Worm (Caenorhabditis elegans) whole organism, young adult: ENCODE measurements around the gene prdx-3.

ENCODE experiments used
- F39B2.1 ChIP-seq: fragments of 200-800 bp; sonication (Bioruptor generic); IDR thresholded peaks from 2 replicates; pipeline ENCODE4 v1.3.6; 2022; ENCODE audit warnings: missing genetic modification reagents, missing genetic modification characterization, missing compliant biosample characterization
- Y53G8AR.9 ChIP-seq: fragments of 200-800 bp; sonication (Bioruptor generic); conservative IDR thresholded peaks from 2 replicates; pipeline ENCODE4 v1.3.6; 2022; ENCODE audit warnings: missing genetic modification reagents, missing genetic modification characterization, missing compliant biosample characterization
- akir-1 ChIP-seq: fragments of 200-800 bp; sonication (Bioruptor generic); optimal IDR thresholded peaks from 2 replicates; lab custom pipeline; 2018; ENCODE audit warnings: mild to moderate bottlenecking, missing genetic modification characterization, moderate library complexity, missing compliant biosample characterization
- attf-3 ChIP-seq: fragments of 200-800 bp; sonication (Bioruptor generic); conservative IDR thresholded peaks from 2 replicates; pipeline ENCODE4 v1.3.6; 2022; ENCODE audit warnings: missing genetic modification reagents, missing genetic modification characterization, missing compliant biosample characterization
- ccch-3 ChIP-seq: fragments of 200-800 bp; sonication (Bioruptor generic); optimal IDR thresholded peaks from 2 replicates; lab custom pipeline; 2018; ENCODE audit warnings: mild to moderate bottlenecking, missing genetic modification characterization, missing compliant biosample characterization
- cebp-1 ChIP-seq, 2 experiments: fragments of 200-800 bp in 1 of 2; sonication (Bioruptor generic) in 1 of 2; sonication (generic microtip) in 1 of 2; IDR thresholded peaks in 1 of 2; optimal IDR thresholded peaks in 1 of 2; 2 replicates each; pipeline versions ENCODE4 v1.3.6 to Lab custom; 2017 to 2022; ENCODE audit warnings: missing compliant biosample characterization in 2 of 2, missing genetic modification characterization in 2 of 2, mild to moderate bottlenecking in 1 of 2, missing genetic modification reagents in 1 of 2, moderate library complexity in 1 of 2
- hsf-1 ChIP-seq: fragments of 200-800 bp; sonication (Bioruptor generic); IDR thresholded peaks from 2 replicates; pipeline ENCODE4 v1.3.6; 2022; ENCODE audit warnings: missing genetic modification reagents, missing genetic modification characterization, missing compliant biosample characterization
- lsy-27 ChIP-seq: sonication (generic microtip); optimal IDR thresholded peaks from 2 replicates; lab custom pipeline; 2017; ENCODE audit warnings: missing genetic modification characterization, mild to moderate bottlenecking, missing compliant biosample characterization, antibody characterized with exemption, missing genotype, borderline replicate concordance; ENCODE audit not compliant: insufficient read depth
- somi-1 ChIP-seq: fragments of 200-800 bp; sonication (Bioruptor generic); optimal IDR thresholded peaks from 2 replicates; lab custom pipeline; 2018; ENCODE audit warnings: mild to moderate bottlenecking, missing genetic modification characterization, missing compliant biosample characterization
- unc-62 ChIP-seq: fragments of 150-350 bp; optimal IDR thresholded peaks from 2 replicates; lab custom pipeline; 2014; ENCODE audit warnings: missing biosample characterization, missing genetic modification reagents, missing genetic modification characterization

ce11 chrIII:4372894-4373293, 34.4 kb upstream of the prdx-3 start:
- TF ChIP-seq somi-1 (GFP tag; lab: Kevin White, UChicago) (no peak), F39B2.1 (no peak), attf-3 (GFP tag; lab: Robert Waterston, UW) (no peak), unc-62 (no peak), lsy-27 (tag; lab: Kevin White, UChicago) (no peak), hsf-1 (no peak), Y53G8AR.9 (GFP tag; lab: Robert Waterston, UW) (no peak), ccch-3 (GFP tag; lab: Kevin White, UChicago) (no peak), akir-1 (GFP tag; lab: Kevin White, UChicago) (no peak), cebp-1 (GFP tag; IDR thresholded peaks at IDR 0.05; lab: Robert Waterston, UW) (no peak), cebp-1 (tag; optimal IDR thresholded peaks at IDR 0.05; lab: Kevin White, UChicago) (no peak)
